Fruit fly (Drosophila melanogaster) whole organism, prepupa: ENCODE measurements around the gene CG14223.

ENCODE experiments used
- Blimp-1 ChIP-seq: fragments of 200-800 bp; sonication (Bioruptor generic); optimal IDR thresholded peaks from 3 replicates; lab custom pipeline; 2017; ENCODE audit warnings: missing biosample characterization, missing genetic modification characterization, mild to moderate bottlenecking, moderate library complexity, missing genetic modification reagents
- CG1621 ChIP-seq: fragments of 200-800 bp; sonication (Bioruptor generic); optimal IDR thresholded peaks from 3 replicates; lab custom pipeline; 2018; ENCODE audit warnings: missing biosample characterization, mild to moderate bottlenecking, missing genetic modification characterization
- CG16779 ChIP-seq: fragments of 200-800 bp; sonication (Bioruptor generic); optimal IDR thresholded peaks from 3 replicates; lab custom pipeline; 2017; ENCODE audit warnings: missing biosample characterization, mild to moderate bottlenecking, missing genetic modification characterization
- CG31627 ChIP-seq: fragments of 200-800 bp; sonication (Bioruptor generic); optimal IDR thresholded peaks from 3 replicates; lab custom pipeline; 2016; ENCODE audit warnings: missing biosample characterization, missing genetic modification characterization
- CG3919 ChIP-seq: fragments of 200-800 bp; sonication (Bioruptor generic); optimal IDR thresholded peaks from 3 replicates; lab custom pipeline; 2016; ENCODE audit warnings: missing biosample characterization, missing genetic modification characterization
- CG8632 ChIP-seq: fragments of 200-800 bp; sonication (Bioruptor generic); optimal IDR thresholded peaks from 3 replicates; lab custom pipeline; 2016; ENCODE audit warnings: missing biosample characterization, missing genetic modification characterization
- Eip75B ChIP-seq: fragments of 200-800 bp; sonication (Bioruptor generic); optimal IDR thresholded peaks from 3 replicates; lab custom pipeline; 2016; ENCODE audit warnings: missing biosample characterization, missing genetic modification characterization
- Eip78C ChIP-seq: fragments of 200-800 bp; sonication (Bioruptor generic); peaks from one replicate; lab custom pipeline; 2016; ENCODE audit warnings: missing biosample characterization, missing genetic modification characterization
- Ets21C ChIP-seq: fragments of 200-800 bp; sonication (Bioruptor generic); optimal IDR thresholded peaks from 3 replicates; lab custom pipeline; 2016; ENCODE audit warnings: missing biosample characterization, missing genetic modification characterization
- Sox15 ChIP-seq: fragments of 200-800 bp; sonication (Bioruptor generic); optimal IDR thresholded peaks from 3 replicates; lab custom pipeline; 2016; ENCODE audit warnings: missing biosample characterization, missing genetic modification characterization
- achi ChIP-seq: fragments of 200-800 bp; sonication (Bioruptor generic); optimal IDR thresholded peaks from 3 replicates; lab custom pipeline; 2016; ENCODE audit warnings: missing biosample characterization, missing genetic modification characterization
- acj6 ChIP-seq: fragments of 200-800 bp; sonication (Bioruptor generic); optimal IDR thresholded peaks from 3 replicates; lab custom pipeline; 2016; ENCODE audit warnings: missing biosample characterization, missing genetic modification characterization
- eg ChIP-seq: fragments of 200-800 bp; sonication (Bioruptor generic); IDR thresholded peaks from 3 replicates; pipeline ENCODE4 v1.3.6; 2022; ENCODE audit warnings: missing biosample characterization, missing genetic modification characterization
- fd59A ChIP-seq: fragments of 200-800 bp; sonication (Bioruptor generic); optimal IDR thresholded peaks from 2 replicates; lab custom pipeline; 2017; ENCODE audit warnings: missing biosample characterization, mild to moderate bottlenecking, missing genetic modification characterization, missing genetic modification reagents
- net ChIP-seq: fragments of 200-800 bp; sonication (Bioruptor generic); optimal IDR thresholded peaks from 3 replicates; lab custom pipeline; 2016; ENCODE audit warnings: missing biosample characterization, missing genetic modification characterization
- pdm3 ChIP-seq: fragments of 200-800 bp; sonication (Bioruptor generic); optimal IDR thresholded peaks from 3 replicates; lab custom pipeline; 2016; ENCODE audit warnings: missing biosample characterization, missing genetic modification characterization
- ss ChIP-seq, 2 experiments: fragments of 200-800 bp; sonication (Bioruptor generic); optimal IDR thresholded peaks; 2 replicates in 1 of 2; 3 replicates in 1 of 2; lab custom pipeline; 2017 to 2018; ENCODE audit warnings: mild to moderate bottlenecking in 2 of 2, missing biosample characterization in 2 of 2, missing genetic modification characterization in 2 of 2, moderate library complexity in 1 of 2
- svp ChIP-seq: fragments of 200-800 bp; sonication (Bioruptor generic); peaks from one replicate; lab custom pipeline; 2016; ENCODE audit warnings: missing biosample characterization, missing genetic modification characterization

CG14223 gene

dm6 chrX:19611226-19611625, 52.5 kb downstream of the CG14223 start, which contains the start of the genes Shawn and Tyler:
TSS of gene Shawn (plus strand) at chrX:19611526.
TSS of gene Tyler (plus strand) at chrX:19611526.
- TF ChIP-seq CG31627 (GFP tag; lab: Kevin White, UChicago) (no peak), Ets21C (GFP tag; lab: Kevin White, UChicago) (no peak), Eip78C (GFP tag; lab: Kevin White, UChicago) (no peak), pdm3 (GFP tag; lab: Kevin White, UChicago) (no peak), net (GFP tag; lab: Kevin White, UChicago) (no peak), CG3919 (no peak), CG1621 (no peak), CG16779 (no peak), achi (GFP tag; lab: Kevin White, UChicago) (no peak), fd59A (GFP tag; lab: Kevin White, UChicago) (no peak), acj6 (no peak), Blimp-1 (GFP tag; lab: Kevin White, UChicago) (no peak), CG8632 (no peak), Eip75B (GFP tag; lab: Kevin White, UChicago) (no peak), ss (GFP tag; optimal IDR thresholded peaks at IDR 0.05; lab: Kevin White, UChicago) (no peak), eg (GFP tag; lab: Robert Waterston, UW) (no peak), Sox15 (GFP tag; lab: Kevin White, UChicago) (no peak), svp (GFP tag; lab: Kevin White, UChicago) (no peak)
